Fruit fly (Drosophila melanogaster) whole organism, embryonic: Measurements from ENCODE around the gene CG11997.

ENCODE experiments used
- Atf-2 ChIP-seq: fragments of 200-800 bp; sonication (Bioruptor generic); optimal IDR thresholded peaks from 2 replicates; lab custom pipeline; 2016; ENCODE audit warnings: missing biosample characterization, missing genetic modification characterization
- CG10147 ChIP-seq: fragments of 200-800 bp; sonication (Bioruptor generic); optimal IDR thresholded peaks from 2 replicates; lab custom pipeline; 2019; ENCODE audit warnings: missing biosample characterization, mild to moderate bottlenecking, missing genetic modification characterization, moderate library complexity
- CG10321 ChIP-seq: fragments of 200-800 bp; sonication (Bioruptor generic); IDR thresholded peaks from 2 replicates; pipeline ENCODE4 v1.3.6; 2022; ENCODE audit warnings: missing biosample characterization, missing genetic modification characterization
- CG10462 ChIP-seq: fragments of 200-800 bp; sonication (Bioruptor generic); optimal IDR thresholded peaks from 2 replicates; lab custom pipeline; 2016; ENCODE audit warnings: missing biosample characterization, missing genetic modification characterization
- CG10543 ChIP-seq: fragments of 200-800 bp; sonication (Bioruptor generic); optimal IDR thresholded peaks from 3 replicates; lab custom pipeline; 2017; ENCODE audit warnings: missing biosample characterization, mild to moderate bottlenecking, missing genetic modification characterization, moderate library complexity
- CG11398 ChIP-seq: fragments of 200-800 bp; sonication (Bioruptor generic); optimal IDR thresholded peaks from 2 replicates; lab custom pipeline; 2016; ENCODE audit warnings: missing biosample characterization, missing genetic modification characterization
- CG12942 ChIP-seq: fragments of 200-800 bp; sonication (Bioruptor generic); optimal IDR thresholded peaks from 3 replicates; lab custom pipeline; 2016; ENCODE audit warnings: missing biosample characterization, missing genetic modification characterization
- CG13123 ChIP-seq: fragments of 200-800 bp; sonication (Bioruptor generic); optimal IDR thresholded peaks from 2 replicates; lab custom pipeline; 2016; ENCODE audit warnings: missing biosample characterization, missing genetic modification characterization
- CG14667 ChIP-seq: fragments of 200-800 bp; sonication (Bioruptor generic); IDR thresholded peaks from 2 replicates; pipeline ENCODE4 v1.3.6; 2022; ENCODE audit warnings: missing biosample characterization, missing genetic modification characterization
- CG15601 ChIP-seq: fragments of 200-800 bp; sonication (Bioruptor generic); optimal IDR thresholded peaks from 3 replicates; lab custom pipeline; 2019; ENCODE audit warnings: missing biosample characterization, mild to moderate bottlenecking, missing genetic modification characterization, moderate library complexity
- CG16813 ChIP-seq: fragments of 200-800 bp; sonication (Bioruptor generic); IDR thresholded peaks from 3 replicates; pipeline ENCODE4 v1.3.6; 2022; ENCODE audit warnings: missing biosample characterization, missing genetic modification characterization; ENCODE audit not compliant: partially characterized antibody
- CG17186 ChIP-seq: fragments of 200-800 bp; sonication (Bioruptor generic); optimal IDR thresholded peaks from 3 replicates; lab custom pipeline; 2017; ENCODE audit warnings: missing biosample characterization, missing genetic modification reagents, missing genetic modification characterization
- CG2199 ChIP-seq: fragments of 200-800 bp; sonication (Bioruptor generic); IDR thresholded peaks from 3 replicates; pipeline ENCODE4 v1.3.6; 2022; ENCODE audit warnings: missing biosample characterization, missing genetic modification characterization
- CG2875 ChIP-seq: fragments of 200-800 bp; sonication (Bioruptor generic); optimal IDR thresholded peaks from 2 replicates; lab custom pipeline; 2017; ENCODE audit warnings: missing biosample characterization, mild to moderate bottlenecking, missing genetic modification characterization, missing genetic modification reagents
- CG31441 ChIP-seq: fragments of 200-800 bp; sonication (Bioruptor generic); IDR thresholded peaks from 2 replicates; pipeline ENCODE4 v1.3.6; 2022; ENCODE audit warnings: missing biosample characterization, missing genetic modification characterization
- CG3838 ChIP-seq: fragments of 200-800 bp; sonication (Bioruptor generic); optimal IDR thresholded peaks from 3 replicates; lab custom pipeline; 2016; ENCODE audit warnings: missing biosample characterization, missing genetic modification characterization
- CG4424 ChIP-seq: fragments of 200-800 bp; sonication (Bioruptor generic); optimal IDR thresholded peaks from 3 replicates; lab custom pipeline; 2016; ENCODE audit warnings: missing biosample characterization, missing genetic modification characterization
- CG6689 ChIP-seq: fragments of 200-800 bp; sonication (Bioruptor generic); IDR thresholded peaks from 2 replicates; pipeline ENCODE4 v1.3.6; 2022; ENCODE audit warnings: missing biosample characterization, missing genetic modification characterization
- CG7357 ChIP-seq: fragments of 200-800 bp; sonication (Bioruptor generic); IDR thresholded peaks from 3 replicates; pipeline ENCODE4 v1.3.6; 2022; ENCODE audit warnings: missing biosample characterization, missing genetic modification characterization
- CG7556 ChIP-seq: fragments of 200-800 bp; sonication (Bioruptor generic); optimal IDR thresholded peaks from 2 replicates; lab custom pipeline; 2017; ENCODE audit warnings: missing biosample characterization, mild to moderate bottlenecking, missing genetic modification characterization
- CG8281 ChIP-seq: fragments of 200-800 bp; sonication (Bioruptor generic); optimal IDR thresholded peaks from 2 replicates; lab custom pipeline; 2018; ENCODE audit warnings: missing biosample characterization, mild to moderate bottlenecking, missing genetic modification characterization, moderate library complexity
- Chrac-16 ChIP-seq: fragments of 200-800 bp; sonication (Bioruptor generic); optimal IDR thresholded peaks from 3 replicates; lab custom pipeline; 2016; ENCODE audit warnings: missing biosample characterization, missing genetic modification characterization
- Dip2 ChIP-seq: fragments of 200-800 bp; sonication (Bioruptor generic); IDR thresholded peaks from 2 replicates; pipeline ENCODE4 v1.3.6; 2022; ENCODE audit warnings: missing biosample characterization, missing genetic modification characterization
- E2f2 ChIP-seq: fragments of 200-800 bp; sonication (Bioruptor generic); IDR thresholded peaks from 2 replicates; pipeline ENCODE4 v1.3.6; 2022; ENCODE audit warnings: missing biosample characterization, missing genetic modification characterization
- Ets65A ChIP-seq: fragments of 200-800 bp; sonication (Bioruptor generic); peaks from one replicate; lab custom pipeline; 2016; ENCODE audit warnings: missing biosample characterization, missing genetic modification characterization
- GATAe ChIP-seq: fragments of 200-800 bp; sonication (Bioruptor generic); conservative IDR thresholded peaks from 2 replicates; pipeline ENCODE4 v1.3.6; 2022; ENCODE audit warnings: missing biosample characterization, missing genetic modification characterization
- HLH4C ChIP-seq: fragments of 200-800 bp; sonication (Bioruptor generic); IDR thresholded peaks from 3 replicates; pipeline ENCODE4 v1.3.6; 2022; ENCODE audit warnings: missing biosample characterization, missing genetic modification characterization; ENCODE audit not compliant: partially characterized antibody
- Myb ChIP-seq: fragments of 200-800 bp; sonication (Bioruptor generic); optimal IDR thresholded peaks from 2 replicates; lab custom pipeline; 2016; ENCODE audit warnings: missing biosample characterization, missing genetic modification characterization
- Side ChIP-seq: fragments of 200-800 bp; sonication (Bioruptor generic); optimal IDR thresholded peaks from 2 replicates; lab custom pipeline; 2016; ENCODE audit warnings: missing biosample characterization, missing genetic modification characterization
- Sin3A ChIP-seq: fragments of >200 bp; optimal IDR thresholded peaks from 2 replicates; lab custom pipeline; 2018
- Six4 ChIP-seq: fragments of 200-800 bp; sonication (Bioruptor generic); optimal IDR thresholded peaks from 2 replicates; lab custom pipeline; 2016; ENCODE audit warnings: missing biosample characterization, missing genetic modification characterization
- Sry-δ ChIP-seq: fragments of 200-800 bp; sonication (Bioruptor generic); optimal IDR thresholded peaks from 2 replicates; lab custom pipeline; 2016; ENCODE audit warnings: missing biosample characterization, missing genetic modification characterization
- amos ChIP-seq: fragments of 200-800 bp; sonication (Bioruptor generic); IDR thresholded peaks from 2 replicates; pipeline ENCODE4 v1.3.6; 2022; ENCODE audit warnings: missing biosample characterization, missing genetic modification characterization; ENCODE audit not compliant: partially characterized antibody
- ap ChIP-seq: fragments of 200-800 bp; sonication (Bioruptor generic); IDR thresholded peaks from 2 replicates; pipeline ENCODE4 v1.3.6; 2022; ENCODE audit warnings: missing biosample characterization, missing genetic modification characterization
- br ChIP-seq: fragments of >200 bp; optimal IDR thresholded peaks from 2 replicates; lab custom pipeline; 2017
- cad ChIP-seq: fragments of >200 bp; optimal IDR thresholded peaks from 2 replicates; lab custom pipeline; 2017; ENCODE audit warnings: missing biosample characterization, missing genetic modification characterization
- chm ChIP-seq: fragments of 200-800 bp; sonication (Bioruptor generic); IDR thresholded peaks from 2 replicates; pipeline ENCODE4 v1.3.6; 2022; ENCODE audit warnings: missing biosample characterization, missing genetic modification characterization
- cwo ChIP-seq: fragments of 200-800 bp; sonication (Bioruptor generic); optimal IDR thresholded peaks from 3 replicates; lab custom pipeline; 2017; ENCODE audit warnings: missing biosample characterization, missing genetic modification characterization, mild to moderate bottlenecking, moderate library complexity, missing genetic modification reagents
- dimm ChIP-seq: fragments of 200-800 bp; sonication (Bioruptor generic); IDR thresholded peaks from 2 replicates; pipeline ENCODE4 v1.3.6; 2022; ENCODE audit warnings: missing biosample characterization, missing genetic modification characterization
- dmrt99B ChIP-seq: fragments of 200-800 bp; sonication (Bioruptor generic); optimal IDR thresholded peaks from 2 replicates; lab custom pipeline; 2018; ENCODE audit warnings: missing biosample characterization, mild to moderate bottlenecking, missing genetic modification characterization, moderate library complexity
- gcm2 ChIP-seq: fragments of 200-800 bp; sonication (Bioruptor generic); optimal IDR thresholded peaks from 2 replicates; lab custom pipeline; 2016; ENCODE audit warnings: missing biosample characterization, missing genetic modification characterization
- hth ChIP-seq: fragments of >200 bp; optimal IDR thresholded peaks from 2 replicates; lab custom pipeline; 2017; ENCODE audit warnings: inconsistent platforms
- lmd ChIP-seq: fragments of 200-800 bp; sonication (Bioruptor generic); IDR thresholded peaks from 2 replicates; pipeline ENCODE4 v1.3.6; 2022; ENCODE audit warnings: missing biosample characterization, missing genetic modification characterization
- lov ChIP-seq, 2 experiments: fragments of 200-800 bp in 1 of 2; fragments of >200 bp in 1 of 2; sonication (Bioruptor generic) in 1 of 2; IDR thresholded peaks in 1 of 2; optimal IDR thresholded peaks in 1 of 2; 2 replicates in 1 of 2; 3 replicates in 1 of 2; pipeline versions ENCODE4 v1.3.6 to Lab custom; 2017 to 2022; ENCODE audit warnings: missing biosample characterization in 1 of 2, missing genetic modification characterization in 1 of 2
- sens-2 ChIP-seq: fragments of 200-800 bp; sonication (Bioruptor generic); IDR thresholded peaks from 2 replicates; pipeline ENCODE4 v1.3.6; 2022; ENCODE audit warnings: missing biosample characterization, missing genetic modification characterization
- seq ChIP-seq: fragments of 200-800 bp; sonication (Bioruptor generic); IDR thresholded peaks from 2 replicates; pipeline ENCODE4 v1.3.6; 2022; ENCODE audit warnings: missing biosample characterization, missing genetic modification characterization
- sisA ChIP-seq: fragments of 200-800 bp; sonication (Bioruptor generic); IDR thresholded peaks from 2 replicates; pipeline ENCODE4 v1.3.6; 2022; ENCODE audit warnings: missing biosample characterization, missing genetic modification characterization
- stwl ChIP-seq: fragments of 200-800 bp; sonication (Bioruptor generic); optimal IDR thresholded peaks from 3 replicates; lab custom pipeline; 2018; ENCODE audit warnings: missing biosample characterization, mild to moderate bottlenecking, missing genetic modification characterization, moderate library complexity
- tx ChIP-seq: fragments of 200-800 bp; sonication (Bioruptor generic); optimal IDR thresholded peaks from 2 replicates; lab custom pipeline; 2016; ENCODE audit warnings: missing biosample characterization, missing genetic modification characterization
- vfl ChIP-seq: fragments of 200-800 bp; sonication (Bioruptor generic); optimal IDR thresholded peaks from 2 replicates; lab custom pipeline; 2016; ENCODE audit warnings: missing biosample characterization, missing genetic modification characterization
- zen ChIP-seq: fragments of 200-800 bp; sonication (Bioruptor generic); optimal IDR thresholded peaks from 3 replicates; lab custom pipeline; 2018; ENCODE audit warnings: missing biosample characterization, mild to moderate bottlenecking, missing genetic modification characterization, moderate library complexity
- zfh2 ChIP-seq: fragments of 200-800 bp; sonication (Bioruptor generic); optimal IDR thresholded peaks from 2 replicates; lab custom pipeline; 2016; ENCODE audit warnings: missing biosample characterization, missing genetic modification characterization

Gene CG11997

dm6 chr3R:9159756-9160383, 17.4 kb upstream of the CG11997 start (continued):
- TF ChIP-seq Chrac-16 (GFP tag; lab: Kevin White, UChicago) (peak; percentile 9), CG2875 (GFP tag; lab: Kevin White, UChicago) (no peak), Sry-δ (GFP tag; lab: Kevin White, UChicago) (no peak), gcm2 (GFP tag; lab: Kevin White, UChicago) (no peak), stwl (tag; lab: Kevin White, UChicago) (no peak), zen (tag; lab: Kevin White, UChicago) (peak; percentile 33), CG16813 (GFP tag; lab: Robert Waterston, UW) (no peak), Side (GFP tag; lab: Kevin White, UChicago) (no peak), Atf-2 (GFP tag; lab: Kevin White, UChicago) (no peak), Ets65A (GFP tag; lab: Kevin White, UChicago) (no peak), lmd (no peak), CG10321 (GFP tag; lab: Robert Waterston, UW) (no peak), CG7556 (GFP tag; lab: Kevin White, UChicago) (peak; percentile 25), CG11398 (no peak), CG2199 (peak; percentile 1; the same call in 1 of the 3 replicates), CG10147 (GFP tag; lab: Kevin White, UChicago) (no peak), vfl (no peak), tx (GFP tag; lab: Kevin White, UChicago) (no peak), zfh2 (GFP tag; lab: Kevin White, UChicago) (no peak), HLH4C (GFP tag; lab: Robert Waterston, UW) (no peak), dmrt99B (tag; lab: Kevin White, UChicago) (peak; percentile 43), CG12942 (GFP tag; lab: Kevin White, UChicago) (no peak), CG15601 (tag; lab: Kevin White, UChicago) (peak; percentile 59), seq (GFP tag; lab: Robert Waterston, UW) (no peak), chm (GFP tag; lab: Robert Waterston, UW) (no peak), CG17186 (GFP tag; lab: Kevin White, UChicago) (no peak), CG8281 (tag; lab: Kevin White, UChicago) (no peak), CG4424 (GFP tag; lab: Kevin White, UChicago) (peak; percentile 40), CG7357 (GFP tag; lab: Robert Waterston, UW) (no peak), Dip2 (GFP tag; lab: Robert Waterston, UW) (no peak), cwo (GFP tag; lab: Kevin White, UChicago) (peak; percentile 44), CG10462 (GFP tag; lab: Kevin White, UChicago) (no peak), CG10543 (GFP tag; lab: Kevin White, UChicago) (no peak), Sin3A (lab: Kevin White, UChicago) (no peak), Myb (GFP tag; lab: Kevin White, UChicago) (no peak), CG13123 (GFP tag; lab: Kevin White, UChicago) (no peak), dimm (GFP tag; lab: Robert Waterston, UW) (no peak), GATAe (GFP tag; lab: Robert Waterston, UW) (no peak), E2f2 (GFP tag; lab: Robert Waterston, UW) (no peak), br (lab: Kevin White, UChicago) (no peak), lov (optimal IDR thresholded peaks at IDR 0.05; lab: Kevin White, UChicago) (no peak), lov (GFP tag; IDR thresholded peaks at IDR 0.05; lab: Robert Waterston, UW) (no peak), ap (GFP tag; lab: Robert Waterston, UW) (no peak), cad (no peak), sens-2 (no peak), hth (lab: Kevin White, UChicago) (no peak), Six4 (peak; percentile 19), CG31441 (GFP tag; lab: Robert Waterston, UW) (peak; percentile 72), CG14667 (GFP tag; lab: Robert Waterston, UW) (no peak), sisA (GFP tag; lab: Robert Waterston, UW) (no peak), CG6689 (GFP tag; lab: Robert Waterston, UW) (0 out of 2 replicates have a peak, but pooled peaks have one; percentile 55), CG3838 (GFP tag; lab: Kevin White, UChicago) (no peak), amos (no peak)
